Fruit fly (Drosophila melanogaster): Measurements from ENCODE around the gene CG5021.

DNA sequence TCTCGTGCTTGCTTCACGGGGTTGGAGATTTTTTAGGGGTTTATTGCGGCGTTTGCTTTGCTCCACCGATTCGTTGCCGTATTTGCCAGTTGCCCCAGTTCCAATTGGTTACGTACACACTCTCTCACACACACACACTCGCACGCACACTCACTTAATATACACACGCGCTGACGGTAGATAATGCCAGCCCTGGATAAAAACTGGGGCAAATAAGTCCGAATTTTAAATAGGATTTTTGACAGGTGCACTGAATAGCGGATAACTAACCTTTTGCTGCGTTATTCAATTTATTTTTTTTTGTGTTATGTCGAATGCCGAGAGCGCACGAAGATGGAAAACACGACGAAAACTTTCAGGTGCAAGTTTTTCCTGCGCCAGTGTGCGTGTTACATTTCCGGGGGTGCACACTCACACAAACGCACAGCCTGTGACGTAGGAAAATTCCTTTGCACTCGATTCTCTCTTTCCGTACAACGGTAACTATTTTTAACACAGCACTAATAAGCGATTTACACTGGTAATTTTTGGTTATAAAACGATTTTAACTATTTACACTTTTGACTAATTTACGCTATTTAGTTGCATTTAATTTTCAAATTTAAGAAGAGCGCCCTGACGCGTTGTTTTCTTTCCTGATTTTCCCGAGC lies 14.0 kb upstream of the CG5021 start:
- TF ChIP-seq CTCF (optimal IDR thresholded peaks at IDR 0.05) (no peak), CG8478 (optimal IDR thresholded peaks at IDR 0.05) (no peak)

Measured in S2 (cell line).